Worm (Caenorhabditis elegans) whole organism, late embryonic: ENCODE measurements around the gene pax-1.

ENCODE experiments used
- C38D4.7 ChIP-seq: fragments of 200-800 bp; sonication (Bioruptor generic); optimal IDR thresholded peaks from 2 replicates; lab custom pipeline; 2018; ENCODE audit warnings: mild to moderate bottlenecking, missing genetic modification characterization, moderate library complexity, missing compliant biosample characterization
- K02D7.2 ChIP-seq: sonication (generic microtip); optimal IDR thresholded peaks from 2 replicates; lab custom pipeline; 2017; ENCODE audit warnings: mild to moderate bottlenecking, missing genetic modification characterization, missing compliant biosample characterization
- ama-1 ChIP-seq: fragments of 150-350 bp; optimal IDR thresholded peaks from 2 replicates; lab custom pipeline; 2014
- ceh-14 ChIP-seq: sonication (generic microtip); optimal IDR thresholded peaks from 2 replicates; lab custom pipeline; 2016; ENCODE audit warnings: missing genotype, missing genetic modification characterization, missing compliant biosample characterization
- ceh-2 ChIP-seq: sonication (generic microtip); optimal IDR thresholded peaks from 2 replicates; lab custom pipeline; 2016; ENCODE audit warnings: missing genotype, missing genetic modification characterization, missing compliant biosample characterization
- ceh-9 ChIP-seq: sonication (generic microtip); optimal IDR thresholded peaks from 2 replicates; lab custom pipeline; 2016; ENCODE audit warnings: mild to moderate bottlenecking, missing genetic modification characterization, inconsistent platforms, missing compliant biosample characterization
- dmd-4 ChIP-seq: sonication (generic microtip); optimal IDR thresholded peaks from 2 replicates; lab custom pipeline; 2016; ENCODE audit warnings: borderline replicate concordance, missing genetic modification characterization, missing compliant biosample characterization
- madf-2 ChIP-seq: sonication (generic microtip); optimal IDR thresholded peaks from 2 replicates; lab custom pipeline; 2017; ENCODE audit warnings: missing genetic modification characterization, missing compliant biosample characterization
- nfya-1 ChIP-seq: sonication (generic microtip); optimal IDR thresholded peaks from 2 replicates; lab custom pipeline; 2017; ENCODE audit warnings: missing genetic modification characterization, mild to moderate bottlenecking, missing compliant biosample characterization, antibody characterized with exemption, moderate library complexity
- npax-4 ChIP-seq: sonication (generic microtip); optimal IDR thresholded peaks from 2 replicates; lab custom pipeline; 2016; ENCODE audit warnings: missing genetic modification characterization, missing compliant biosample characterization
- odd-2 ChIP-seq: sonication (generic microtip); optimal IDR thresholded peaks from 2 replicates; lab custom pipeline; 2017; ENCODE audit warnings: antibody characterized with exemption, mild to moderate bottlenecking, missing genetic modification characterization, missing compliant biosample characterization
- pqm-1 ChIP-seq: sonication (generic microtip); optimal IDR thresholded peaks from 2 replicates; lab custom pipeline; 2016; ENCODE audit warnings: missing genetic modification characterization, missing compliant biosample characterization
- sox-4 ChIP-seq: sonication (generic microtip); optimal IDR thresholded peaks from 2 replicates; lab custom pipeline; 2017; ENCODE audit warnings: mild to moderate bottlenecking, missing genetic modification characterization, inconsistent platforms, missing compliant biosample characterization
- tbx-2 ChIP-seq: sonication (generic microtip); optimal IDR thresholded peaks from 2 replicates; lab custom pipeline; 2016; ENCODE audit warnings: missing genetic modification characterization, missing compliant biosample characterization

- no peak for TF ChIP-seq pqm-1 (tag; lab: Kevin White, UChicago)
- TF ChIP-seq nfya-1, result no peak
- no peak for TF ChIP-seq odd-2
- no peak for TF ChIP-seq dmd-4 (tag; lab: Kevin White, UChicago)
- no peak for TF ChIP-seq K02D7.2
- no peak for TF ChIP-seq madf-2 (tag; lab: Kevin White, UChicago)
- no peak for TF ChIP-seq C38D4.7 (GFP tag; lab: Kevin White, UChicago)
- no peak for TF ChIP-seq npax-4 (tag; lab: Kevin White, UChicago)
- TF ChIP-seq ceh-14 (tag; lab: Kevin White, UChicago), result no peak
- TF ChIP-seq ama-1 (lab: Kevin White, UChicago), result no peak
- no peak for TF ChIP-seq tbx-2 (tag; lab: Kevin White, UChicago)
- TF ChIP-seq sox-4, result no peak
- TF ChIP-seq ceh-9 (tag; lab: Kevin White, UChicago), result no peak
- no peak for TF ChIP-seq ceh-2 (tag; lab: Kevin White, UChicago)
These were observed 12.7 kb upstream of the pax-1 start for ce11 chrV:8211993-8212392.
